Worm (Caenorhabditis elegans) whole organism, young adult: ENCODE measurements around the gene sun-1.

Experiments
- B0035.1 ChIP-seq: sonication (generic microtip); optimal IDR thresholded peaks from 2 replicates; lab custom pipeline; 2016; ENCODE audit warnings: missing genetic modification characterization, mild to moderate bottlenecking, missing compliant biosample characterization, missing genotype, missing genetic modification reagents
- C17E4.6 ChIP-seq: fragments of 200-800 bp; sonication (Bioruptor generic); IDR thresholded peaks from 2 replicates; pipeline ENCODE4 v1.3.6; 2022; ENCODE audit warnings: missing genetic modification reagents, missing genetic modification characterization, missing compliant biosample characterization
- F57A8.1 ChIP-seq: fragments of 200-800 bp; sonication (Bioruptor generic); optimal IDR thresholded peaks from 2 replicates; lab custom pipeline; 2018; ENCODE audit warnings: mild to moderate bottlenecking, missing genetic modification characterization, moderate library complexity, missing compliant biosample characterization
- F57C9.4 ChIP-seq: sonication (generic microtip); optimal IDR thresholded peaks from 2 replicates; lab custom pipeline; 2017; ENCODE audit warnings: mild to moderate bottlenecking, missing genetic modification characterization, missing compliant biosample characterization
- K12H6.12 ChIP-seq: fragments of 200-800 bp; sonication (Bioruptor generic); optimal IDR thresholded peaks from 2 replicates; lab custom pipeline; 2018; ENCODE audit warnings: mild to moderate bottlenecking, missing genetic modification characterization, missing compliant biosample characterization
- Y53G8AR.9 ChIP-seq: fragments of 200-800 bp; sonication (Bioruptor generic); conservative IDR thresholded peaks from 2 replicates; pipeline ENCODE4 v1.3.6; 2022; ENCODE audit warnings: missing genetic modification reagents, missing genetic modification characterization, missing compliant biosample characterization
- ama-1 ChIP-seq, 3 experiments: fragments of 150-350 bp in 1 of 3; sonication (generic microtip) in 2 of 3; optimal IDR thresholded peaks; 2 replicates each; lab custom pipeline; 2014 to 2018; ENCODE audit warnings: missing biosample characterization in 2 of 3, missing genetic modification characterization in 2 of 3, missing genetic modification reagents in 2 of 3
- aptf-2 ChIP-seq: fragments of 200-800 bp; sonication (Bioruptor generic); conservative IDR thresholded peaks from 2 replicates; pipeline ENCODE4 v1.3.6; 2022; ENCODE audit warnings: missing genetic modification reagents, missing genetic modification characterization, missing compliant biosample characterization
- aptf-3 ChIP-seq: fragments of 200-800 bp; sonication (Bioruptor generic); IDR thresholded peaks from 2 replicates; pipeline ENCODE4 v1.3.6; 2022; ENCODE audit warnings: missing genetic modification characterization, missing compliant biosample characterization
- atf-7 ChIP-seq: sonication (generic microtip); optimal IDR thresholded peaks from 2 replicates; lab custom pipeline; 2017; ENCODE audit warnings: mild to moderate bottlenecking, missing genetic modification characterization, missing compliant biosample characterization
- attf-5 ChIP-seq: fragments of 200-800 bp; sonication (Bioruptor generic); optimal IDR thresholded peaks from 2 replicates; lab custom pipeline; 2018; ENCODE audit warnings: mild to moderate bottlenecking, missing genetic modification characterization, missing compliant biosample characterization
- bed-1 ChIP-seq: fragments of 200-800 bp; sonication (Bioruptor generic); IDR thresholded peaks from 2 replicates; pipeline ENCODE4 v1.3.6; 2022; ENCODE audit warnings: missing genetic modification reagents, missing genetic modification characterization, missing compliant biosample characterization
- bed-2 ChIP-seq: fragments of 200-800 bp; sonication (Bioruptor generic); IDR thresholded peaks from 2 replicates; pipeline ENCODE4 v1.3.6; 2022; ENCODE audit warnings: missing genetic modification reagents, missing genetic modification characterization, missing compliant biosample characterization
- dox-1 ChIP-seq: fragments of 200-800 bp; sonication (Bioruptor generic); IDR thresholded peaks from 2 replicates; pipeline ENCODE4 v1.3.6; 2022; ENCODE audit warnings: missing genetic modification reagents, missing genetic modification characterization, missing compliant biosample characterization
- dpl-1 ChIP-seq: fragments of 150-350 bp; optimal IDR thresholded peaks from 2 replicates; lab custom pipeline; 2014; ENCODE audit warnings: missing biosample characterization, missing genetic modification reagents, missing genetic modification characterization
- gei-17 ChIP-seq: fragments of 200-800 bp; sonication (Bioruptor generic); optimal IDR thresholded peaks from 2 replicates; lab custom pipeline; 2018; ENCODE audit warnings: mild to moderate bottlenecking, missing genetic modification characterization, missing compliant biosample characterization
- hlh-26 ChIP-seq: fragments of 200-800 bp; sonication (Bioruptor generic); conservative IDR thresholded peaks from 2 replicates; pipeline ENCODE4 v1.3.6; 2022; ENCODE audit warnings: missing genetic modification reagents, missing genetic modification characterization, missing compliant biosample characterization
- hmg-20 ChIP-seq: fragments of 200-800 bp; sonication (Bioruptor generic); IDR thresholded peaks from 2 replicates; pipeline ENCODE4 v1.3.6; 2022; ENCODE audit warnings: missing genetic modification reagents, missing genetic modification characterization, missing compliant biosample characterization
- hrde-1 ChIP-seq: sonication (generic microtip); optimal IDR thresholded peaks from 2 replicates; lab custom pipeline; 2016; ENCODE audit warnings: missing genetic modification characterization, mild to moderate bottlenecking, missing compliant biosample characterization, moderate library complexity, missing genotype, missing genetic modification reagents, borderline replicate concordance
- lin-35 ChIP-seq, 3 experiments: fragments of 150-350 bp in 2 of 3; sonication (generic microtip) in 1 of 3; optimal IDR thresholded peaks; 2 replicates each; lab custom pipeline; 2014 to 2018; ENCODE audit warnings: missing biosample characterization in 3 of 3, missing genetic modification characterization in 3 of 3, missing genetic modification reagents in 3 of 3
- lin-40 ChIP-seq: sonication (generic microtip); optimal IDR thresholded peaks from 2 replicates; lab custom pipeline; 2016; ENCODE audit warnings: missing genetic modification characterization, mild to moderate bottlenecking, missing compliant biosample characterization, missing genotype, missing genetic modification reagents
- madf-3 ChIP-seq: fragments of 200-800 bp; sonication (Bioruptor generic); IDR thresholded peaks from 2 replicates; pipeline ENCODE4 v1.3.6; 2022; ENCODE audit warnings: missing genetic modification reagents, missing genetic modification characterization, missing compliant biosample characterization
- mcd-1 ChIP-seq: fragments of 200-800 bp; sonication (Bioruptor generic); IDR thresholded peaks from 2 replicates; pipeline ENCODE4 v1.3.6; 2022; ENCODE audit warnings: missing genetic modification reagents, missing genetic modification characterization, missing compliant biosample characterization
- mxl-1 ChIP-seq: sonication (generic microtip); optimal IDR thresholded peaks from 2 replicates; lab custom pipeline; 2016; ENCODE audit warnings: missing genetic modification characterization, missing compliant biosample characterization
- nfyb-1 ChIP-seq: fragments of 200-800 bp; sonication (Bioruptor generic); IDR thresholded peaks from 2 replicates; pipeline ENCODE4 v1.3.6; 2022; ENCODE audit warnings: missing genetic modification reagents, missing genetic modification characterization, missing compliant biosample characterization
- nhr-120 ChIP-seq: fragments of 200-800 bp; sonication (Bioruptor generic); IDR thresholded peaks from 2 replicates; pipeline ENCODE4 v1.3.6; 2022; ENCODE audit warnings: missing genetic modification characterization, missing compliant biosample characterization
- pbrm-1 ChIP-seq: fragments of 200-800 bp; sonication (Bioruptor generic); IDR thresholded peaks from 2 replicates; pipeline ENCODE4 v1.3.6; 2022; ENCODE audit warnings: missing genetic modification reagents, missing genetic modification characterization, missing compliant biosample characterization
- somi-1 ChIP-seq: fragments of 200-800 bp; sonication (Bioruptor generic); optimal IDR thresholded peaks from 2 replicates; lab custom pipeline; 2018; ENCODE audit warnings: mild to moderate bottlenecking, missing genetic modification characterization, missing compliant biosample characterization
- ztf-22 ChIP-seq: fragments of 200-800 bp; sonication (Bioruptor generic); optimal IDR thresholded peaks from 2 replicates; lab custom pipeline; 2018; ENCODE audit warnings: mild to moderate bottlenecking, missing genetic modification characterization, moderate library complexity, missing compliant biosample characterization
- ztf-26 ChIP-seq: sonication (generic microtip); optimal IDR thresholded peaks from 2 replicates; lab custom pipeline; 2017; ENCODE audit warnings: missing genetic modification characterization, missing compliant biosample characterization
- ztf-28 ChIP-seq: fragments of 200-800 bp; sonication (Bioruptor generic); IDR thresholded peaks from 2 replicates; pipeline ENCODE4 v1.3.6; 2022; ENCODE audit warnings: missing genetic modification reagents, missing genetic modification characterization, missing compliant biosample characterization
- ztf-6 ChIP-seq: fragments of 200-800 bp; sonication (Bioruptor generic); IDR thresholded peaks from 2 replicates; pipeline ENCODE4 v1.3.6; 2022; ENCODE audit warnings: missing genetic modification reagents, missing genetic modification characterization, missing compliant biosample characterization

sun-1 gene

DNA sequence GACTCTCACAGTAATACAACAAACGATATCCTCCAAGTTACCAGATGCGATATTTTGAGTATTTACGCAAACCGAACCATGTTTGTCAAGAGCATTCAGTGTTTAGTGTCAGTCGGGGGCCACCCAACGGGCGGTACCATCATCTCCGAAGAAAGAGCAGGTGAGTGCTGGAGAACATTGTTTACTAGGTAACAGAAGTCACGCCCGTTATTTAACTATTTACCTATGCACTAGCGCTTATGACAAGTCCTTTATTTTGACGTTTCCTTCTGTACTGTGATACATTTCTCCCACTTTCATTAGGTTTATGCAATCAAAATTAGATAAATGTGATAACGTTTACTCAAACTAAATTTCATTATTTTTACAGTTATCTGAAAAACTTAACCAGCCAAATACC is 16.2 kb upstream of the sun-1 start, which contains the start of gene F57B1.6:
Gene F57B1.6, plus strand, starts transcription at position 79 of the 400 bp plus-strand sequence.
- no peak for TF ChIP-seq K12H6.12 (tag; lab: Kevin White, UChicago)
- no peak for TF ChIP-seq mxl-1 (tag; lab: Kevin White, UChicago)
- no peak for TF ChIP-seq dox-1
- no peak for TF ChIP-seq attf-5 (GFP tag; lab: Kevin White, UChicago)
- TF ChIP-seq mcd-1 = no peak
- TF ChIP-seq hmg-20 = no peak
- TF ChIP-seq pbrm-1 (GFP tag; lab: Robert Waterston, UW) = no peak
- no peak for TF ChIP-seq C17E4.6 (GFP tag; lab: Robert Waterston, UW)
- TF ChIP-seq ztf-6 (GFP tag; lab: Robert Waterston, UW) = no peak
- no peak for TF ChIP-seq madf-3 (GFP tag; lab: Robert Waterston, UW)
- no peak for TF ChIP-seq nfyb-1
- no peak for TF ChIP-seq aptf-3 (GFP tag; lab: Robert Waterston, UW)
- no peak for TF ChIP-seq dpl-1 (GFP tag; lab: Kevin White, UChicago)
- no peak for TF ChIP-seq bed-1
- TF ChIP-seq F57C9.4 (tag; lab: Kevin White, UChicago) = no peak
- no peak for TF ChIP-seq hrde-1 (tag; lab: Kevin White, UChicago)
- TF ChIP-seq atf-7 = no peak
- no peak for TF ChIP-seq B0035.1
- no peak for TF ChIP-seq lin-35 (GFP tag; optimal IDR thresholded peaks at IDR 0.05; lab: Kevin White, UChicago)
- TF ChIP-seq ama-1 (optimal IDR thresholded peaks at IDR 0.05; lab: Kevin White, UChicago) = no peak
- TF ChIP-seq ama-1 (GFP tag; optimal IDR thresholded peaks at IDR 0.05; lab: Kevin White, UChicago) = no peak
- TF ChIP-seq, all 124 proteins: peak for 0

- TF ChIP-seq hlh-26 (GFP tag; lab: Robert Waterston, UW) (no peak), nhr-120 (no peak), pbrm-1 (GFP tag; lab: Robert Waterston, UW) (no peak), bed-2 (GFP tag; lab: Robert Waterston, UW) (no peak), F57A8.1 (GFP tag; lab: Kevin White, UChicago) (no peak)
Observed at ce11 chrV:13207426-13207825, 14.1 kb upstream of the sun-1 start, which contains the start of gene F57B1.5. TSS of gene F57B1.5 (plus strand) at chrV:13207726.

DNA sequence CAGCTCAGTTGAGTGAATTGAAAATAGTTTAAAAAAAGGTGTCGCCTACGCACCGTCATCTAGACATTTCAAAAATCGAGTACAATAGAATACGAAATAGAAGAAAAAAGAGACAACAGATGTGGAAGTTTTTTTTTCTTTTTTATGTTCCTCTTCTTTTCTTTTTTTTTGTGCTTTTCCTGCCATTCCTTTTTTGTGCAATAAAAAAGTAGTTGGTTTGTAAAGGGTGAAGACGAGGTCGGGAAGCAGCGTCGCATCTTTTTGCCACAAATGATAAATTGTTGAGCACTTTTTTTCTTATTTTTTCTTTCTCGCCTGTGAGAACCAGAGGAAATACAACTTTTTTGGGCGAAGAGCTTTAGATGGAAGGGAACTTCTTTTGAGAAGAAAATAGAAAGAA is 13.2 kb upstream of the sun-1 start:
- TF ChIP-seq aptf-2 (GFP tag; lab: Robert Waterston, UW) (no peak), nhr-120 (no peak), gei-17 (GFP tag; lab: Kevin White, UChicago) (no peak)

- TF ChIP-seq Y53G8AR.9 (GFP tag; lab: Robert Waterston, UW) = no peak
- TF ChIP-seq gei-17 (GFP tag; lab: Kevin White, UChicago) = no peak
- TF ChIP-seq ztf-28 = no peak
- peak; percentile 75 for TF ChIP-seq ztf-26 (tag; lab: Kevin White, UChicago)
- peak; percentile 58 for TF ChIP-seq lin-40
- no peak for TF ChIP-seq ztf-22 (GFP tag; lab: Kevin White, UChicago)
- TF ChIP-seq somi-1 (GFP tag; lab: Kevin White, UChicago) = peak; percentile 71
Observed at ce11 chrV:13202127-13202610, 8.8 kb upstream of the sun-1 start, which contains the start of the genes col-159 and col-160. TSS of gene col-159 (minus strand) at chrV:13202177. TSS of gene col-160 (minus strand) at chrV:13202189.
